Worm (Caenorhabditis elegans) whole organism, L1 larva: ENCODE measurements around the gene F58H1.5.

ENCODE experiments used
- mab-9 ChIP-seq: fragments of 200-800 bp; sonication (Bioruptor generic); IDR thresholded peaks from 2 replicates; pipeline ENCODE4 v1.3.6; 2022; ENCODE audit warnings: missing genetic modification reagents, missing genetic modification characterization, missing compliant biosample characterization
- vab-15 ChIP-seq: sonication (generic microtip); optimal IDR thresholded peaks from 2 replicates; lab custom pipeline; 2017; ENCODE audit warnings: missing genotype, mild to moderate bottlenecking, missing genetic modification characterization, missing compliant biosample characterization

- TF ChIP-seq mab-9 (no peak), vab-15 (tag; lab: Kevin White, UChicago) (no peak)
Measured at ce11 chrV:11951227-11951626, 7.0 kb upstream of the F58H1.5 start.
